Fruit fly (Drosophila melanogaster) whole organism, pupa: ENCODE measurements around the gene eIF3h.

Experiments
- CG10348 ChIP-seq: fragments of 200-800 bp; sonication (Bioruptor generic); IDR thresholded peaks from 2 replicates; pipeline ENCODE4 v1.3.6; 2022; ENCODE audit warnings: missing biosample characterization, missing genetic modification characterization
- CG12605 ChIP-seq: fragments of 200-800 bp; sonication (Bioruptor generic); IDR thresholded peaks from 2 replicates; pipeline ENCODE4 v1.3.6; 2022; ENCODE audit warnings: missing biosample characterization, missing genetic modification characterization
- CG13204 ChIP-seq: fragments of 200-800 bp; sonication (Bioruptor generic); optimal IDR thresholded peaks from 2 replicates; lab custom pipeline; 2018; ENCODE audit warnings: missing biosample characterization, mild to moderate bottlenecking, missing genetic modification characterization, moderate library complexity
- CG14655 ChIP-seq: fragments of 200-800 bp; sonication (Bioruptor generic); optimal IDR thresholded peaks from 3 replicates; lab custom pipeline; 2017; ENCODE audit warnings: mild to moderate bottlenecking, missing biosample characterization, missing genetic modification reagents, missing genetic modification characterization
- CG15710 ChIP-seq: fragments of 200-800 bp; sonication (Bioruptor generic); optimal IDR thresholded peaks from 2 replicates; lab custom pipeline; 2018; ENCODE audit warnings: missing biosample characterization, mild to moderate bottlenecking, missing genetic modification characterization, moderate library complexity
- CG17806 ChIP-seq: fragments of 200-800 bp; sonication (Bioruptor generic); optimal IDR thresholded peaks from 2 replicates; lab custom pipeline; 2018; ENCODE audit warnings: missing biosample characterization, mild to moderate bottlenecking, missing genetic modification characterization, moderate library complexity
- CG32121 ChIP-seq: fragments of 200-800 bp; sonication (Bioruptor generic); IDR thresholded peaks from 2 replicates; pipeline ENCODE4 v1.3.6; 2022; ENCODE audit warnings: missing biosample characterization, missing genetic modification characterization
- CG4496 ChIP-seq: fragments of 200-800 bp; sonication (Bioruptor generic); IDR thresholded peaks from 3 replicates; pipeline ENCODE4 v1.3.6; 2022; ENCODE audit warnings: missing biosample characterization, missing genetic modification characterization
- CG8159 ChIP-seq: fragments of 200-800 bp; sonication (Bioruptor generic); optimal IDR thresholded peaks from 3 replicates; lab custom pipeline; 2018; ENCODE audit warnings: missing biosample characterization, mild to moderate bottlenecking, missing genetic modification characterization, moderate library complexity
- CG8301 ChIP-seq: fragments of 200-800 bp; sonication (Bioruptor generic); optimal IDR thresholded peaks from 2 replicates; lab custom pipeline; 2018; ENCODE audit warnings: missing biosample characterization, mild to moderate bottlenecking, missing genetic modification characterization
- CG9948 ChIP-seq: fragments of 200-800 bp; sonication (Bioruptor generic); optimal IDR thresholded peaks from 2 replicates; lab custom pipeline; 2018; ENCODE audit warnings: missing biosample characterization, mild to moderate bottlenecking, missing genetic modification characterization, moderate library complexity
- D1 ChIP-seq: fragments of 200-800 bp; sonication (Bioruptor generic); optimal IDR thresholded peaks from 2 replicates; lab custom pipeline; 2018; ENCODE audit warnings: missing biosample characterization, mild to moderate bottlenecking, missing genetic modification characterization, moderate library complexity
- EcR ChIP-seq: fragments of 200-800 bp; sonication (Bioruptor generic); optimal IDR thresholded peaks from 3 replicates; lab custom pipeline; 2019; ENCODE audit warnings: missing biosample characterization, missing genetic modification characterization, mild to moderate bottlenecking, moderate library complexity, missing genetic modification reagents
- Ets98B ChIP-seq: fragments of 200-800 bp; sonication (Bioruptor generic); IDR thresholded peaks from 2 replicates; pipeline ENCODE4 v1.3.6; 2022; ENCODE audit warnings: missing biosample characterization, missing genetic modification characterization
- Pif1A ChIP-seq: fragments of 200-800 bp; sonication (Bioruptor generic); optimal IDR thresholded peaks from 3 replicates; lab custom pipeline; 2016; ENCODE audit warnings: missing biosample characterization, missing genetic modification characterization
- Pif1B ChIP-seq: fragments of 200-800 bp; sonication (Bioruptor generic); optimal IDR thresholded peaks from 3 replicates; lab custom pipeline; 2016; ENCODE audit warnings: missing biosample characterization, missing genetic modification characterization
- Snoo ChIP-seq: fragments of 200-800 bp; sonication (Bioruptor generic); optimal IDR thresholded peaks from 3 replicates; lab custom pipeline; 2017; ENCODE audit warnings: missing biosample characterization, mild to moderate bottlenecking, missing genetic modification characterization, inconsistent platforms
- fd96Ca ChIP-seq: fragments of 200-800 bp; sonication (Bioruptor generic); IDR thresholded peaks from 3 replicates; pipeline ENCODE4 v1.3.6; 2022; ENCODE audit warnings: missing biosample characterization, missing genetic modification characterization
- rn ChIP-seq: fragments of 200-800 bp; sonication (Bioruptor generic); IDR thresholded peaks from 2 replicates; pipeline ENCODE4 v1.3.6; 2022; ENCODE audit warnings: missing biosample characterization, missing genetic modification characterization

The eIF3h gene

DNA sequence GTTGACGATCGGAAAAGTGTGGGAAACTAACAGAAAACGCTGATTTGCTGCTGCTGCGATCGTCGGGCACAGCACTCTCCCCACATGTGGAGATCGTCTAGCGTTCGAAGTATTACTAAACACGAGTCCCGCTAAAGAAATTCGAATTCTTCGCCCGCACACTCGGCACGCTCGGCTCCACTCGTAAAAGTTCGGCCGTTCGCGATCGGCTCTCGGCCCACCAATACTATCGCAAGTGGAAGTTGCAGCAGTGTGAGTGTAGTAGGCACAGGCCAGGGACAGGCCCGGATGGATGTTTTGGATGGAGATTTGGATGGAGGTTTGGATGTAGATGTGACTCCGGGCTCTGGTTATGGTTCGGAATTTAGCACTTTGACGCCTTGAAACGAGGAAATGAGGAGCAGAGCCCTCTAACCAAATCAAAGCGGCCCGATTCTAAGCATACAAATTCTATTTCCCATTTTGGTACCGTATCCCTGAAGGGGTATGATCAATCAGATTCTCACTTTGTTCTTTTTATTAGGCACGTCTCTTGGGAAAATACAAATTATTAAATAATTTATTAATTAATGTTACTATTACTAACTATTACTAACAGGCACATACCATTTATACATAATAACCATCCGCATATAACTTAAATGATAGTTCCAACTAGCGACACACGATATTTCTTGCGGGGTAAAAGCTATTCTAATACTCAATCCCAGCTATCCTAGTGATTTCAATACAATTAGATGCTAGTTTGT lies 25.4 kb downstream of the eIF3h start:
- peak; percentile 11; the same call in 1 of the 2 replicates for TF ChIP-seq CG32121 (GFP tag; lab: Robert Waterston, UW)
- TF ChIP-seq EcR (GFP tag; lab: Kevin White, UChicago): no peak
- no peak for TF ChIP-seq Ets98B (GFP tag; lab: Robert Waterston, UW)
- 0 out of 3 replicates have a peak, but pooled peaks have one; percentile 32 for TF ChIP-seq fd96Ca (GFP tag; lab: Robert Waterston, UW)
- TF ChIP-seq CG8159 (tag; lab: Kevin White, UChicago): no peak
- TF ChIP-seq CG15710 (tag; lab: Kevin White, UChicago): no peak
- TF ChIP-seq, all 21 proteins: peak for 2

DNA sequence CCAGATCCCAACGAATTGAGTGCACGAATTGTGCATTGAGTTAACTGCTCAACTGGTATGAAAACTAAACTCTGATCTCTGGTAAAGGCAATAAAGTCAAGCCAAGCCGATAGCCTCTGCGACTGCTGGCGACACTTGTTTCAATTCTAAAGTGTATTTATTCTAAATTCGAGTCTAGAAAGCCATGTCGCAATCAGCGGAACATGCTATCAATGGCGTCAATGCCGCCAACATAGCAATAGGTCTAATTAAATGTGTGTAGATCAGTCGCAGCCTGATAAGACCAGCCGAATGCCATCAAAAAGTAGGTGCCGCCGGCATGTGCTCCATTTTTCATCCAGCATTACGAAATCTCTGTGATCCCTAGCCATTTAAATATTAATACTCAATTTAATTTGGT lies 27.3 kb downstream of the eIF3h start:
- TF ChIP-seq CG8159 (tag; lab: Kevin White, UChicago): no peak
- no peak for TF ChIP-seq Snoo (tag; lab: Kevin White, UChicago)
- no peak for TF ChIP-seq CG14655 (GFP tag; lab: Kevin White, UChicago)
- TF ChIP-seq CG32121 (GFP tag; lab: Robert Waterston, UW): no peak
- no peak for TF ChIP-seq CG17806
- TF ChIP-seq fd96Ca (GFP tag; lab: Robert Waterston, UW): no peak
- no peak for TF ChIP-seq CG4496 (GFP tag; lab: Robert Waterston, UW)
- no peak for TF ChIP-seq CG13204 (GFP tag; lab: Kevin White, UChicago)

DNA sequence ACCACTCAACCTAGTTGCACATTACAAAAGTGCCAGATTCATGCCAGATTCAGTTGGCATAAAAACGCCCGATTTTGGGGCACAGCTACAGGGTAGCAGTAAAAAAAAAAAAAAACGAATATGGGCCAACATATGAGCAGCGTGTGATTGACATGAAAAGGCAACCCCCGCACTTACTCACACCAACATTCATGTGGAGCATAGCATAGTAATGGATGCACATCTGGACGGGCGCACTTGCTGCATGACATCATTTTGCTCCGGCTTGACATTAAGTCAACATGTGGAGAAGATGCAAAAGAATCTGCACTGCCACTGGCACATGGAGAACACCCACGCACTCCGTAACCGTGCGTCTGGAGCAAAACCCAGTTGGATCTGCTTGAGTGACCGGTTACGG lies 30.3 kb downstream of the eIF3h start:
- TF ChIP-seq CG9948 (tag; lab: Kevin White, UChicago) (no peak), CG8301 (tag; lab: Kevin White, UChicago) (no peak), CG14655 (GFP tag; lab: Kevin White, UChicago) (no peak), Pif1B (GFP tag; lab: Kevin White, UChicago) (no peak), rn (GFP tag; lab: Robert Waterston, UW) (no peak), fd96Ca (GFP tag; lab: Robert Waterston, UW) (no peak), CG13204 (GFP tag; lab: Kevin White, UChicago) (no peak), CG10348 (GFP tag; lab: Robert Waterston, UW) (no peak), Ets98B (GFP tag; lab: Robert Waterston, UW) (no peak), CG32121 (GFP tag; lab: Robert Waterston, UW) (no peak), CG15710 (tag; lab: Kevin White, UChicago) (no peak), CG8159 (tag; lab: Kevin White, UChicago) (no peak)

DNA sequence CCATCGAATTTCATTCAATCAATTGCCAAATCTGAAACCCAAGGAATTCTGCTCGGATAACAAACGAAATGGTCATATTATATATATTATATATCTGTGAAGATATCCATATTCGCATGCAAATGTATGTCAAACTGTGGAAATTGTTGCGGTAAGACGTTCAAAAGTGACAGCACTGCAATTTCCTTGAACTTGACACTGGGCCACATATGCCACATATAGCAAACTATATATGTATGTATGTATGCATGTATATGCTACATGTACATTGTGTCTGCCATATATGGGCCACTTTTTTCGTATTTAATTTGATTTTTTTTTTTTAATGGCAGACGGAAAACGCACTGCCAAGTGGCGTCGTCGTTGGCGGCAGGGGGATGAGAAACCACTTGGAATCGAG lies 32.4 kb downstream of the eIF3h start:
- TF ChIP-seq D1 (tag; lab: Kevin White, UChicago) (no peak), rn (GFP tag; lab: Robert Waterston, UW) (no peak), EcR (GFP tag; lab: Kevin White, UChicago) (peak; percentile 20), Pif1A (GFP tag; lab: Kevin White, UChicago) (no peak)

DNA sequence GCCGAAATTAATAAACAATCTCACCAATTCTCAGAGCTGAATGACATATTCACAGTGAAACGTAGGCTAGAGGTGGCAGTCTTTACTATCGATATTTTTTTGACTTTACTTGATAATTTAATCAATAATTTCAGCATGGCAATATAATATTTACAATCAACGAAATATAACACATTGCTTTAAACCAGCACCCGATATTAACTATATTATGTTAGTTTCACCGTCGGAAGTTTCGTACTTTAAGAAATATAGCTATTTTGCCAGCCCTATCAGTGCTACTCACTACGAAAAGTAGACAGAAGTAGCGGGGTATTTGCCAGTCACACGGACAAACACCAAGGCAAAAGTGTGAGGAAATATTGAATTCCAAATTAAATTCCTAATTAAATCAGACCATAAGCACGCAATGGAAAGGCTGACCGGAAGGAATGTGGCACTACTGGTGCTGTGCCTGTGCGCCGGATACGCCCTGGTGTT lies 42.1 kb downstream of the eIF3h start, which contains the start of the genes CG31917, Tfb5 and SelT:
CG31917 (minus strand) TSS at position 51 of the 477 bp plus-strand sequence.
Tfb5 (minus strand) TSS at position 51 of the 477 bp plus-strand sequence.
SelT (plus strand) TSS at position 139 of the 477 bp plus-strand sequence.
- TF ChIP-seq D1 (tag; lab: Kevin White, UChicago) (no peak), CG8159 (tag; lab: Kevin White, UChicago) (peak; percentile 31), CG17806 (peak; percentile 13), CG15710 (tag; lab: Kevin White, UChicago) (peak; percentile 43), EcR (GFP tag; lab: Kevin White, UChicago) (peak; percentile 29), CG13204 (GFP tag; lab: Kevin White, UChicago) (no peak)

DNA sequence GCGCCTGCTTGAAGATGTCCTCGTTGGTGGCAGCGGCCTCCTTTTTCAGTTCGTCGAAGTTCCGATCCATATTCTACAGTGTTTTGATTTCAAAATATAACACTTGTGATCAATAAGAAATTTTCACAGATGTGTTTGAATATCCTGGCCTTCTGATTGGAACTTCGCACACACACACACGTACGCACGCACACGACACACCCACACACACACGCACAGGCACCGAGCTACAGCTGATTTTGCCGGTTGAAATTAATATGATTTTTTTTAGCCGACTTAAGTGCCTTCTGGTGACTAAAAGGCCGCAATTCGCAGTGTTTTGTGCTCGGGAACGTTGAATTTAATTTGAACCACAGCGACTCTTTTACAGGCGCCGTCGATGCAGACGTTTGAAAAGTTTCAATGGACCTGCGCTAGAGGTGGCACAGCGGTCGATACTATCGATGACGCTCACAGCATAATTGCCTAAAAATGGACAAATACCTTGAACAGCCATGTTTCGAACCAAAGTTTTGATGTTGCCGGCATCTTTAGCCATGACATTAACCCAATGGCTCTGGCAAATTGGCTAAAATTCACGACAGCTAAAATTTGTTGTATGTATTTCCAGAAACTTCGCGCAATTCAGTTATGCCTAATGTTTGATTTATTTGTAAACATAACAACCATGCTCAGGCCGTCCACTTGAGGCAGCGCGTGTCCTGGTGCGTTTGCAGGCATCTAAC lies 43.4 kb downstream of the eIF3h start, which contains the start of gene Rtnl1:
Rtnl1 (minus strand) TSS at position 415 of the 725 bp plus-strand sequence.
- TF ChIP-seq EcR (GFP tag; lab: Kevin White, UChicago) (peak; percentile 44), CG4496 (GFP tag; lab: Robert Waterston, UW) (peak; percentile 34; the same call in 1 of the 3 replicates), CG12605 (GFP tag; lab: Robert Waterston, UW) (0 out of 2 replicates have a peak, but pooled peaks have one; percentile 12), Pif1A (GFP tag; lab: Kevin White, UChicago) (no peak), CG17806 (peak; percentile 11)

DNA sequence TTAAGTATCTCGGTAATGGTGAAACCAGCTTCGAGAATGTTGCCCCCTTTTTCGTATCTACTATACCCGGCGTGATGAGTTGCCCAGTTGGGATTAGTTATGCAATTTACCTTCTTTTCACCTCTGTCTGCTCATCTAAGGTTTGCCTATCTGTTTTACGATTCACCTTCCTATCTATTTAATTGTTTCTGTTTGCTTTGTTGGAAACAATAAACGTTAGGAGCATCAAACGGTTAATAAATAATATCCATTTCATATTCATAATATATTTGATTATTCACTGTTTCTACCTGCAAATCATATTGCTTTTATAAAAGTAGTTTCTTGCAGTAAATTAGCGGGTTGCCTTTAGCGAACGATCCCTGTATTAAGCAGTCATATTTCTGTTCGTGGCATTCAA lies 45.6 kb downstream of the eIF3h start:
- no peak for TF ChIP-seq CG14655 (GFP tag; lab: Kevin White, UChicago)
- TF ChIP-seq CG8159 (tag; lab: Kevin White, UChicago): peak; percentile 0
- peak; percentile 19 for TF ChIP-seq EcR (GFP tag; lab: Kevin White, UChicago)
- peak; percentile 25; the same call in 1 of the 2 replicates for TF ChIP-seq Ets98B (GFP tag; lab: Robert Waterston, UW)
- no peak for TF ChIP-seq Snoo (tag; lab: Kevin White, UChicago)
- TF ChIP-seq fd96Ca (GFP tag; lab: Robert Waterston, UW): no peak
- no peak for TF ChIP-seq CG4496 (GFP tag; lab: Robert Waterston, UW)
- TF ChIP-seq, all 21 proteins: peak for 3
